Fruit fly (Drosophila melanogaster) whole organism, prepupa: ENCODE results near the gene CG9672.

Source experiments
- CG16779 ChIP-seq: fragments of 200-800 bp; sonication (Bioruptor generic); optimal IDR thresholded peaks from 3 replicates; lab custom pipeline; 2017; ENCODE audit warnings: missing biosample characterization, mild to moderate bottlenecking, missing genetic modification characterization
- CG3032 ChIP-seq: fragments of 200-800 bp; optimal IDR thresholded peaks from 2 replicates; lab custom pipeline; 2019; ENCODE audit warnings: missing biosample characterization, mild to moderate bottlenecking, missing genetic modification characterization, moderate library complexity
- CG4318 ChIP-seq: fragments of 200-800 bp; sonication (Bioruptor generic); optimal IDR thresholded peaks from 3 replicates; lab custom pipeline; 2017; ENCODE audit warnings: missing biosample characterization, mild to moderate bottlenecking, missing genetic modification characterization
- CG6854 ChIP-seq: fragments of 200-800 bp; sonication (Bioruptor generic); optimal IDR thresholded peaks from 2 replicates; lab custom pipeline; 2017; ENCODE audit warnings: missing biosample characterization, mild to moderate bottlenecking, missing genetic modification characterization
- CG8632 ChIP-seq: fragments of 200-800 bp; sonication (Bioruptor generic); optimal IDR thresholded peaks from 3 replicates; lab custom pipeline; 2016; ENCODE audit warnings: missing biosample characterization, missing genetic modification characterization
- Met ChIP-seq: fragments of 200-800 bp; sonication (Bioruptor generic); optimal IDR thresholded peaks from 3 replicates; lab custom pipeline; 2016; ENCODE audit warnings: missing biosample characterization, missing genetic modification characterization
- Smox ChIP-seq: fragments of 200-800 bp; sonication (Bioruptor generic); optimal IDR thresholded peaks from 3 replicates; lab custom pipeline; 2016; ENCODE audit warnings: missing biosample characterization, missing genetic modification characterization
- Sox102F ChIP-seq: fragments of 200-800 bp; sonication (Bioruptor generic); optimal IDR thresholded peaks from 2 replicates; lab custom pipeline; 2016; ENCODE audit warnings: missing biosample characterization, mild to moderate bottlenecking, missing genetic modification characterization
- achi ChIP-seq: fragments of 200-800 bp; sonication (Bioruptor generic); optimal IDR thresholded peaks from 3 replicates; lab custom pipeline; 2016; ENCODE audit warnings: missing biosample characterization, missing genetic modification characterization
- svp ChIP-seq: fragments of 200-800 bp; sonication (Bioruptor generic); peaks from one replicate; lab custom pipeline; 2016; ENCODE audit warnings: missing biosample characterization, missing genetic modification characterization

- TF ChIP-seq CG6854, result no peak
- TF ChIP-seq Sox102F, result no peak
- TF ChIP-seq Met, result no peak
- no peak for TF ChIP-seq svp (GFP tag; lab: Kevin White, UChicago)
- no peak for TF ChIP-seq Smox (GFP tag; lab: Kevin White, UChicago)
- TF ChIP-seq CG8632 (GFP tag; lab: Kevin White, UChicago), result no peak
- no peak for TF ChIP-seq CG16779 (tag; lab: Kevin White, UChicago)
- no peak for TF ChIP-seq CG4318
- TF ChIP-seq CG3032 (tag; lab: Kevin White, UChicago), result no peak
- TF ChIP-seq achi (GFP tag; lab: Kevin White, UChicago), result no peak
Observed at dm6 chrX:16737878-16738277, 31.2 kb upstream of the CG9672 start, which contains the start of gene TwdlZ.
